Fruit fly (Drosophila melanogaster) whole organism, embryonic: ENCODE measurements around the gene Gr97a.
A peak's percentile ranks its signal among the peaks of the same experiment; 100 is the strongest.

Source experiments
- Abd-B ChIP-seq: fragments of 200-800 bp; sonication (Bioruptor generic); optimal IDR thresholded peaks from 2 replicates; lab custom pipeline; 2018; ENCODE audit warnings: missing biosample characterization, mild to moderate bottlenecking, missing genetic modification characterization, moderate library complexity
- Ada2b ChIP-seq: fragments of 200-800 bp; sonication (Bioruptor generic); IDR thresholded peaks from 2 replicates; pipeline ENCODE4 v1.3.6; 2022; ENCODE audit warnings: missing biosample characterization, missing genetic modification characterization
- Atf-2 ChIP-seq: fragments of 200-800 bp; sonication (Bioruptor generic); optimal IDR thresholded peaks from 2 replicates; lab custom pipeline; 2016; ENCODE audit warnings: missing biosample characterization, missing genetic modification characterization
- CG10543 ChIP-seq: fragments of 200-800 bp; sonication (Bioruptor generic); optimal IDR thresholded peaks from 3 replicates; lab custom pipeline; 2017; ENCODE audit warnings: missing biosample characterization, mild to moderate bottlenecking, missing genetic modification characterization, moderate library complexity
- CG12104 ChIP-seq: fragments of 200-800 bp; sonication (Bioruptor generic); optimal IDR thresholded peaks from 3 replicates; lab custom pipeline; 2016; ENCODE audit warnings: missing biosample characterization, missing genetic modification characterization
- CG12391 ChIP-seq: fragments of 200-800 bp; sonication (Bioruptor generic); optimal IDR thresholded peaks from 3 replicates; lab custom pipeline; 2018; ENCODE audit warnings: missing biosample characterization, mild to moderate bottlenecking, missing genetic modification characterization, moderate library complexity
- CG13123 ChIP-seq: fragments of 200-800 bp; sonication (Bioruptor generic); optimal IDR thresholded peaks from 2 replicates; lab custom pipeline; 2016; ENCODE audit warnings: missing biosample characterization, missing genetic modification characterization
- CG13624 ChIP-seq: fragments of 200-800 bp; sonication (Bioruptor generic); optimal IDR thresholded peaks from 2 replicates; lab custom pipeline; 2016; ENCODE audit warnings: missing biosample characterization, missing genetic modification characterization
- CG14860 ChIP-seq: fragments of 200-800 bp; sonication (Bioruptor generic); IDR thresholded peaks from 3 replicates; pipeline ENCODE4 v1.3.6; 2022; ENCODE audit warnings: missing biosample characterization, missing genetic modification characterization; ENCODE audit not compliant: partially characterized antibody
- CG15011 ChIP-seq: fragments of 200-800 bp; sonication (Bioruptor generic); optimal IDR thresholded peaks from 3 replicates; lab custom pipeline; 2018; ENCODE audit warnings: missing biosample characterization, mild to moderate bottlenecking, missing genetic modification characterization
- CG1602 ChIP-seq: fragments of 200-800 bp; sonication (Bioruptor generic); optimal IDR thresholded peaks from 3 replicates; lab custom pipeline; 2016; ENCODE audit warnings: missing biosample characterization, missing genetic modification characterization
- CG1647 ChIP-seq: fragments of 200-800 bp; sonication (Bioruptor generic); optimal IDR thresholded peaks from 3 replicates; lab custom pipeline; 2016; ENCODE audit warnings: missing biosample characterization, missing genetic modification characterization
- CG16779 ChIP-seq: fragments of 200-800 bp; sonication (Bioruptor generic); IDR thresholded peaks from 2 replicates; pipeline ENCODE4 v1.3.6; 2022; ENCODE audit warnings: missing biosample characterization, missing genetic modification characterization
- CG18476 ChIP-seq: fragments of 200-800 bp; sonication (Bioruptor generic); optimal IDR thresholded peaks from 2 replicates; lab custom pipeline; 2016; ENCODE audit warnings: missing biosample characterization, mild to moderate bottlenecking, missing genetic modification characterization
- CG34224 ChIP-seq: fragments of 200-800 bp; sonication (Bioruptor generic); IDR thresholded peaks from 3 replicates; pipeline ENCODE4 v1.3.6; 2022; ENCODE audit warnings: missing biosample characterization, missing genetic modification characterization; ENCODE audit not compliant: partially characterized antibody
- CG4282 ChIP-seq: fragments of 200-800 bp; sonication (Bioruptor generic); optimal IDR thresholded peaks from 2 replicates; lab custom pipeline; 2016; ENCODE audit warnings: missing biosample characterization, missing genetic modification characterization
- CG5245 ChIP-seq: fragments of 200-800 bp; sonication (Bioruptor generic); optimal IDR thresholded peaks from 3 replicates; lab custom pipeline; 2016; ENCODE audit warnings: missing biosample characterization, missing genetic modification characterization
- CG5953 ChIP-seq: fragments of 200-800 bp; sonication (Bioruptor generic); IDR thresholded peaks from 2 replicates; pipeline ENCODE4 v1.3.6; 2022; ENCODE audit warnings: missing biosample characterization, missing genetic modification characterization
- CG6654 ChIP-seq: fragments of 200-800 bp; sonication (Bioruptor generic); optimal IDR thresholded peaks from 2 replicates; lab custom pipeline; 2017; ENCODE audit warnings: missing biosample characterization, mild to moderate bottlenecking, missing genetic modification characterization
- Camta ChIP-seq: fragments of 200-800 bp; sonication (Bioruptor generic); optimal IDR thresholded peaks from 2 replicates; lab custom pipeline; 2016; ENCODE audit warnings: missing biosample characterization, missing genetic modification characterization
- CrebB ChIP-seq: fragments of 200-800 bp; sonication (Bioruptor generic); optimal IDR thresholded peaks from 3 replicates; lab custom pipeline; 2018; ENCODE audit warnings: missing biosample characterization, mild to moderate bottlenecking, missing genetic modification characterization
- D ChIP-seq, 2 experiments: fragments of 200-800 bp in 1 of 2; fragments of >200 bp in 1 of 2; sonication (Bioruptor generic) in 1 of 2; optimal IDR thresholded peaks; 2 replicates in 1 of 2; 3 replicates in 1 of 2; lab custom pipeline; 2017; ENCODE audit warnings: mild to moderate bottlenecking in 1 of 2, missing biosample characterization in 1 of 2, missing genetic modification characterization in 1 of 2, missing genetic modification reagents in 1 of 2
- D19A ChIP-seq: fragments of 200-800 bp; optimal IDR thresholded peaks from 3 replicates; lab custom pipeline; 2019; ENCODE audit warnings: missing biosample characterization, mild to moderate bottlenecking, missing genetic modification characterization, moderate library complexity
- Dp ChIP-seq: fragments of 200-800 bp; sonication (Bioruptor generic); optimal IDR thresholded peaks from 2 replicates; lab custom pipeline; 2018; ENCODE audit warnings: missing biosample characterization, mild to moderate bottlenecking, missing genetic modification characterization, moderate library complexity
- Eip74EF ChIP-seq, 2 experiments: fragments of 200-800 bp in 1 of 2; fragments of >200 bp in 1 of 2; sonication (Bioruptor generic) in 1 of 2; optimal IDR thresholded peaks; 2 replicates each; lab custom pipeline; 2017 to 2019; ENCODE audit warnings: missing biosample characterization in 2 of 2, missing genetic modification characterization in 2 of 2, mild to moderate bottlenecking in 1 of 2, moderate library complexity in 1 of 2
- Ets65A ChIP-seq: fragments of 200-800 bp; sonication (Bioruptor generic); peaks from one replicate; lab custom pipeline; 2016; ENCODE audit warnings: missing biosample characterization, missing genetic modification characterization
- HLH4C ChIP-seq: fragments of 200-800 bp; sonication (Bioruptor generic); IDR thresholded peaks from 3 replicates; pipeline ENCODE4 v1.3.6; 2022; ENCODE audit warnings: missing biosample characterization, missing genetic modification characterization; ENCODE audit not compliant: partially characterized antibody
- Hand ChIP-seq: fragments of 200-800 bp; sonication (Bioruptor generic); optimal IDR thresholded peaks from 2 replicates; lab custom pipeline; 2017; ENCODE audit warnings: mild to moderate bottlenecking, missing biosample characterization, missing genetic modification reagents, missing genetic modification characterization
- Side ChIP-seq: fragments of 200-800 bp; sonication (Bioruptor generic); optimal IDR thresholded peaks from 2 replicates; lab custom pipeline; 2016; ENCODE audit warnings: missing biosample characterization, missing genetic modification characterization
- Sox102F ChIP-seq: fragments of 200-800 bp; sonication (Bioruptor generic); optimal IDR thresholded peaks from 2 replicates; lab custom pipeline; 2018; ENCODE audit warnings: missing biosample characterization, mild to moderate bottlenecking, missing genetic modification characterization, moderate library complexity
- Trl ChIP-seq, 3 experiments: fragments of >200 bp in 2 of 3; fragments of 200-800 bp in 1 of 3; sonication (Bioruptor generic) in 1 of 3; optimal IDR thresholded peaks; 2 replicates in 1 of 3; 3 replicates in 2 of 3; lab custom pipeline; 2016 to 2017; ENCODE audit warnings: missing biosample characterization in 1 of 3, missing genetic modification characterization in 1 of 3
- Usf ChIP-seq: fragments of 200-800 bp; sonication (Bioruptor generic); optimal IDR thresholded peaks from 2 replicates; lab custom pipeline; 2017; ENCODE audit warnings: missing genotype, missing biosample characterization, missing genetic modification characterization
- corto ChIP-seq: fragments of 200-800 bp; sonication (Bioruptor generic); optimal IDR thresholded peaks from 2 replicates; lab custom pipeline; 2016; ENCODE audit warnings: missing biosample characterization, mild to moderate bottlenecking, missing genetic modification characterization, moderate library complexity
- crc ChIP-seq: fragments of 200-800 bp; sonication (Bioruptor generic); optimal IDR thresholded peaks from 2 replicates; lab custom pipeline; 2016; ENCODE audit warnings: missing biosample characterization, missing genetic modification characterization
- dpn ChIP-seq, 2 experiments: fragments of 200-800 bp; sonication (Bioruptor generic); optimal IDR thresholded peaks; 3 replicates each; lab custom pipeline; 2016; ENCODE audit warnings: missing biosample characterization in 2 of 2, missing genetic modification characterization in 2 of 2
- esg ChIP-seq: fragments of 200-800 bp; sonication (Bioruptor generic); conservative IDR thresholded peaks from 2 replicates; pipeline ENCODE4 v1.3.6; 2022; ENCODE audit warnings: missing biosample characterization, missing genetic modification characterization
- gce ChIP-seq: fragments of 200-800 bp; sonication (Bioruptor generic); IDR thresholded peaks from 3 replicates; pipeline ENCODE4 v1.3.6; 2022; ENCODE audit warnings: missing biosample characterization, missing genetic modification characterization
- gcm ChIP-seq: fragments of 200-800 bp; sonication (Bioruptor generic); optimal IDR thresholded peaks from 2 replicates; lab custom pipeline; 2019; ENCODE audit warnings: missing biosample characterization, mild to moderate bottlenecking, missing genetic modification characterization, moderate library complexity
- knrl ChIP-seq: fragments of 200-800 bp; sonication (Bioruptor generic); IDR thresholded peaks from 3 replicates; pipeline ENCODE4 v1.3.6; 2022; ENCODE audit warnings: missing biosample characterization, missing genetic modification characterization; ENCODE audit not compliant: partially characterized antibody
- pum ChIP-seq: fragments of 200-800 bp; sonication (Bioruptor generic); optimal IDR thresholded peaks from 2 replicates; lab custom pipeline; 2016; ENCODE audit warnings: missing biosample characterization, missing genetic modification characterization
- ranshi ChIP-seq: fragments of 200-800 bp; sonication (Bioruptor generic); IDR thresholded peaks from 2 replicates; pipeline ENCODE4 v1.3.6; 2022; ENCODE audit warnings: missing biosample characterization, missing genetic modification characterization
- repo ChIP-seq: fragments of 200-800 bp; sonication (Bioruptor generic); optimal IDR thresholded peaks from 2 replicates; lab custom pipeline; 2016; ENCODE audit warnings: missing biosample characterization, missing genetic modification characterization
- slbo ChIP-seq: fragments of 200-800 bp; sonication (Bioruptor generic); IDR thresholded peaks from 2 replicates; pipeline ENCODE4 v1.3.6; 2022; ENCODE audit warnings: missing biosample characterization, missing genetic modification characterization
- slp2 ChIP-seq: fragments of 200-800 bp; sonication (Bioruptor generic); optimal IDR thresholded peaks from 2 replicates; lab custom pipeline; 2016; ENCODE audit warnings: missing biosample characterization, missing genetic modification characterization
- sob ChIP-seq: fragments of 200-800 bp; sonication (Bioruptor generic); IDR thresholded peaks from 2 replicates; pipeline ENCODE4 v1.3.6; 2022; ENCODE audit warnings: missing biosample characterization, missing genetic modification characterization
- unpg ChIP-seq: fragments of 200-800 bp; sonication (Bioruptor generic); optimal IDR thresholded peaks from 3 replicates; lab custom pipeline; 2018; ENCODE audit warnings: missing biosample characterization, mild to moderate bottlenecking, missing genetic modification characterization, moderate library complexity
- vnd ChIP-seq: fragments of 200-800 bp; sonication (Bioruptor generic); IDR thresholded peaks from 3 replicates; pipeline ENCODE4 v1.3.6; 2022; ENCODE audit warnings: missing biosample characterization, missing genetic modification characterization; ENCODE audit not compliant: partially characterized antibody
- z ChIP-seq: fragments of 200-800 bp; sonication (Bioruptor generic); IDR thresholded peaks from 3 replicates; pipeline ENCODE4 v1.3.6; 2022; ENCODE audit warnings: missing biosample characterization, missing genetic modification characterization

Gene Gr97a

DNA sequence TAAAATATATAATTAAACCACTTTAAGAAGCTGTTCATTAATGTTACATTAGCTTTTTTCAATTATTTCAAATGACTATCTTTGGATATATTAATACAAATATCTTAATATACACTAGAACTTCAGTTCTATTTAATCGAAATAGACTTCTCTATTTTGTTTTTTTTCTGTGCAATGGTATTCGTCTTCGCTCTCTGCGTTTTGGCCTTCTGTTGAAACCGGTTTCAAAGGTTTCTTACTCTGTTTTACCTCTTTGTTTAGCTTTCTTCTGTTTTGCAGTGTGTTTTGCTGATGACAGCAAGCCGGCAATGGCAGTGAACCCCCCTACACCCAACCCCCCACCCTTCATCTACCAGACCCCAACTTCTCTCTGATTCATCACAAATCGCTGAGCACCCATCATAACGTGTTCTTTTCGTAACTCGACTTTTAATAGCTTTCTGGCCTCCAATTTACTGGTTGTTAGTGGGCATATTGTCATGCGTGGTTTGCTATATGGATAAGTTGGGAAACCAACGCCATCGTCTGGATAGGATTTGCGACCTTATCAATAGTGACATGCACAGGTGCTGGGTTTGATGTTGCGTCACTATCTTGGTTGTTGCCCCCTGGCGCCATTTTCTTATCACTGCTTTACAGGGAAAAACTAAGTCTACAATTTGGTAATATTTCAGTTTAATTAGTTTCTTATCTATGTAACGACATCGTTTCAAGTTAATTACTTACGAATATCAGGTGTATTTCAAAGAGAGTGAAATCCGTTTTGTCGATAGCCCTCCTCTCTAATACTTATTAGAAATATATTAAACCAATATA lies 2.7 kb upstream of the Gr97a start (continued):
- TF ChIP-seq CG16779 (GFP tag; lab: Robert Waterston, UW) (no peak), Side (no peak), Atf-2 (GFP tag; lab: Kevin White, UChicago) (no peak), Sox102F (peak; percentile 36), CG4282 (no peak), HLH4C (no peak), vnd (GFP tag; lab: Robert Waterston, UW) (no peak), CG1647 (GFP tag; lab: Kevin White, UChicago) (no peak), Hand (GFP tag; lab: Kevin White, UChicago) (no peak), Ada2b (GFP tag; lab: Robert Waterston, UW) (no peak), Abd-B (GFP tag; lab: Kevin White, UChicago) (no peak), CG5953 (GFP tag; lab: Robert Waterston, UW) (no peak), Dp (no peak), Usf (no peak), pum (no peak), Trl (optimal IDR thresholded peaks at IDR 0.05; lab: Kevin White, UChicago) (no peak), Trl (GFP tag; optimal IDR thresholded peaks at IDR 0.05; lab: Kevin White, UChicago) (no peak), D (optimal IDR thresholded peaks at IDR 0.05; lab: Kevin White, UChicago) (no peak), D (GFP tag; optimal IDR thresholded peaks at IDR 0.05; lab: Kevin White, UChicago) (no peak), CG14860 (GFP tag; lab: Robert Waterston, UW) (no peak), CG1602 (no peak), unpg (GFP tag; lab: Kevin White, UChicago) (peak; percentile 44), CG18476 (GFP tag; lab: Kevin White, UChicago) (no peak), Camta (GFP tag; lab: Kevin White, UChicago) (no peak), ranshi (GFP tag; lab: Robert Waterston, UW) (no peak), esg (no peak), CG13624 (no peak), CrebB (tag; lab: Kevin White, UChicago) (no peak), CG5245 (GFP tag; lab: Kevin White, UChicago) (no peak), gcm (peak; percentile 21), gce (GFP tag; lab: Robert Waterston, UW) (no peak), dpn (GFP tag; optimal IDR thresholded peaks at IDR 0.05; lab: Kevin White, UChicago) (no peak), corto (GFP tag; lab: Kevin White, UChicago) (no peak), Ets65A (GFP tag; lab: Kevin White, UChicago) (no peak), crc (GFP tag; lab: Kevin White, UChicago) (no peak), CG12104 (GFP tag; lab: Kevin White, UChicago) (no peak), slbo (GFP tag; lab: Robert Waterston, UW) (peak; percentile 4; the same call in 1 of the 2 replicates), CG12391 (tag; lab: Kevin White, UChicago) (peak; percentile 58), z (no peak), Eip74EF (GFP tag; optimal IDR thresholded peaks at IDR 0.05; lab: Kevin White, UChicago) (no peak), sob (GFP tag; lab: Robert Waterston, UW) (no peak), D19A (peak; percentile 36), CG13123 (no peak), slp2 (no peak), CG15011 (no peak), CG6654 (GFP tag; lab: Kevin White, UChicago) (no peak), CG10543 (no peak), CG34224 (no peak), repo (no peak), knrl (GFP tag; lab: Robert Waterston, UW) (no peak)
